Fruit fly (Drosophila melanogaster): Measurements from ENCODE around the gene CG7017.

The CG7017 gene

dm6 chr3L:20182799-20183198, 29.1 kb downstream of the CG7017 start (continued):
- TF ChIP-seq D19A (tag; optimal IDR thresholded peaks at IDR 0.05): no peak
- TF ChIP-seq Med (GFP tag): peak; percentile 3
- peak; percentile 65 for TF ChIP-seq cg (GFP tag; optimal IDR thresholded peaks at IDR 0.05)
- TF ChIP-seq bigmax (GFP tag; optimal IDR thresholded peaks at IDR 0.05): no peak
- peak; percentile 59 for TF ChIP-seq sd (tag; optimal IDR thresholded peaks at IDR 0.05)
- TF ChIP-seq CG13424 (tag; optimal IDR thresholded peaks at IDR 0.05): no peak

- TF ChIP-seq ind (GFP tag; optimal IDR thresholded peaks at IDR 0.05) (no peak), Hand (GFP tag; optimal IDR thresholded peaks at IDR 0.05) (peak; percentile 5), CG30403 (GFP tag; optimal IDR thresholded peaks at IDR 0.05) (no peak), CG18599 (GFP tag; optimal IDR thresholded peaks at IDR 0.05) (peak; percentile 60), Meics (GFP tag; optimal IDR thresholded peaks at IDR 0.05) (peak; percentile 5), Fer1 (GFP tag; optimal IDR thresholded peaks at IDR 0.05) (peak; percentile 9), CG32532 (GFP tag; IDR thresholded peaks at IDR 0.05) (0 out of 2 replicates have a peak, but pooled peaks have one; percentile 10), sens (GFP tag) (peak; percentile 41), CG2120 (GFP tag; optimal IDR thresholded peaks at IDR 0.05) (peak; percentile 53), Dref (GFP tag; IDR thresholded peaks at IDR 0.05) (no peak), CG2678 (tag; optimal IDR thresholded peaks at IDR 0.05) (peak; percentile 41), CG7556 (GFP tag; optimal IDR thresholded peaks at IDR 0.05) (peak; percentile 23), lab (GFP tag; optimal IDR thresholded peaks at IDR 0.05) (peak; percentile 6), Hr51 (GFP tag; optimal IDR thresholded peaks at IDR 0.05) (peak in 1 of 2 experiments; percentile 19), ac (GFP tag; optimal IDR thresholded peaks at IDR 0.05) (no peak), pho (GFP tag; optimal IDR thresholded peaks at IDR 0.05) (peak; percentile 5), Hmr (GFP tag; optimal IDR thresholded peaks at IDR 0.05) (peak; percentile 23), gem (tag; optimal IDR thresholded peaks at IDR 0.05) (peak; percentile 35), CG11504 (tag; optimal IDR thresholded peaks at IDR 0.05) (peak; percentile 24)
Measured at dm6 chr3L:20178101-20178500, 33.8 kb downstream of the CG7017 start.

dm6 chr3L:20177697-20178096, 34.2 kb downstream of the CG7017 start:
- TF ChIP-seq gce (GFP tag; IDR thresholded peaks at IDR 0.05) (0 out of 3 replicates have a peak, but pooled peaks have one; percentile 15), otp (GFP tag; IDR thresholded peaks at IDR 0.05) (no peak), Ets65A (GFP tag) (peak; percentile 61)

DNA sequence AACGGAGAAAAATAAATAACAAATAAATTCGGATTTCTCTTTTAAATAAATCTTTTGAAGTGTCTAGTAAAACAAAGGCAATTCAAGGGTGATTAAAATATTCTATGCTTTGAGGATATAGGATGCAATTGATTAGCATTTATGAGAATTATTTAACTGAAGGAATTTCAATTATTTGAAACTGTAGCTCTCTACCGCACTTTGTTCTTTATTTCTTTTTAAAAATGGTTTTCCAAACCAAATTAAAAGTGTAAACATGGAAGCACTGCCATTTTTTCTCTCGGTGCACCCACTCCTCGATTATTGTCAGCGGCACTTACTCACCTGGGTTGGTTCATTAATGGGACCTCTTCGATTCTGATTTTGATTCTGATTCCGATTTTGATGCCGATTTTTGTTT, 43.8 kb downstream of the CG7017 start:
- TF ChIP-seq lab (GFP tag; optimal IDR thresholded peaks at IDR 0.05) (peak; percentile 1), zf30C (GFP tag; optimal IDR thresholded peaks at IDR 0.05) (no peak)

Measured in whole organism, embryonic.